Worm (Caenorhabditis elegans): ENCODE data around the gene irld-12.

DNA sequence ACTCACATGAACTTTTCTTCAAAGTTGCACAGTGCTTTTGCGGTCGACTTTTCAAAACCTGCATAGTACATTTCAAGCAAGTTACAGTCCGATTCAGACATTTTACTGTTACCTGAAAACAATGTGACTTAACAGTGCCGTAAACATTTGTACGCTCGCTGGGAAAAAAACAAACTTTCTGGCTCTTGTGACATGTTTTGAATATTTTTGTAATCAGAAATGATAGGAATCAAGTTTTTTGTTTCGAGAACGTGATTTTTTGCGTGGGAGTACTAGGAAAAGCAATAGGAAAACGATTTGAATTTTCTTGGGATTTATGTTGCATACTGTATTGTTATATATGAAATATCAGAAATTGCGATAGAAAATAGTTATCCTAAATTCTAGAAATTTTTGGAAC, 25.1 kb downstream of the irld-12 start, which contains the start of gene srw-120:
- no peak for TF ChIP-seq lin-15B (tag; optimal IDR thresholded peaks at IDR 0.05)
- TF ChIP-seq ama-1 (optimal IDR thresholded peaks at IDR 0.05): no peak
- no peak for TF ChIP-seq fos-1 (tag; optimal IDR thresholded peaks at IDR 0.05)
- TF ChIP-seq ceh-8 (GFP tag; optimal IDR thresholded peaks at IDR 0.05): no peak
- no peak for TF ChIP-seq lin-39 (tag; optimal IDR thresholded peaks at IDR 0.05)
- no peak for TF ChIP-seq aly-2 (tag; optimal IDR thresholded peaks at IDR 0.05)
- no peak for TF ChIP-seq ztf-4 (tag; optimal IDR thresholded peaks at IDR 0.05)
